Fruit fly (Drosophila melanogaster) whole organism, embryonic: ENCODE data around the gene flw.

Experiments
- Atf6 ChIP-seq: fragments of 200-800 bp; sonication (Bioruptor generic); IDR thresholded peaks from 2 replicates; pipeline ENCODE4 v1.3.6; 2022; ENCODE audit warnings: missing biosample characterization, missing genetic modification characterization
- CG10462 ChIP-seq: fragments of 200-800 bp; sonication (Bioruptor generic); optimal IDR thresholded peaks from 2 replicates; lab custom pipeline; 2016; ENCODE audit warnings: missing biosample characterization, missing genetic modification characterization
- CG15514 ChIP-seq: fragments of 200-800 bp; sonication (Bioruptor generic); optimal IDR thresholded peaks from 3 replicates; lab custom pipeline; 2017; ENCODE audit warnings: missing biosample characterization, missing genetic modification characterization, mild to moderate bottlenecking, moderate library complexity, missing genetic modification reagents
- CG16815 ChIP-seq: fragments of 200-800 bp; sonication (Bioruptor generic); optimal IDR thresholded peaks from 3 replicates; lab custom pipeline; 2017; ENCODE audit warnings: missing biosample characterization, mild to moderate bottlenecking, missing genetic modification characterization
- CG2199 ChIP-seq: fragments of 200-800 bp; sonication (Bioruptor generic); IDR thresholded peaks from 3 replicates; pipeline ENCODE4 v1.3.6; 2022; ENCODE audit warnings: missing biosample characterization, missing genetic modification characterization
- CG31365 ChIP-seq: fragments of 200-800 bp; sonication (Bioruptor generic); optimal IDR thresholded peaks from 2 replicates; lab custom pipeline; 2018; ENCODE audit warnings: missing biosample characterization, mild to moderate bottlenecking, missing genetic modification characterization
- CG31441 ChIP-seq: fragments of 200-800 bp; sonication (Bioruptor generic); IDR thresholded peaks from 2 replicates; pipeline ENCODE4 v1.3.6; 2022; ENCODE audit warnings: missing biosample characterization, missing genetic modification characterization
- CG32532 ChIP-seq: fragments of 200-800 bp; sonication (Bioruptor generic); IDR thresholded peaks from 2 replicates; pipeline ENCODE4 v1.3.6; 2022; ENCODE audit warnings: missing biosample characterization, missing genetic modification characterization
- CG5953 ChIP-seq: fragments of 200-800 bp; sonication (Bioruptor generic); IDR thresholded peaks from 2 replicates; pipeline ENCODE4 v1.3.6; 2022; ENCODE audit warnings: missing biosample characterization, missing genetic modification characterization
- CG6272 ChIP-seq: fragments of 200-800 bp; sonication (Bioruptor generic); IDR thresholded peaks from 2 replicates; pipeline ENCODE4 v1.3.6; 2022; ENCODE audit warnings: missing biosample characterization, missing genetic modification characterization
- CG6654 ChIP-seq: fragments of 200-800 bp; sonication (Bioruptor generic); optimal IDR thresholded peaks from 2 replicates; lab custom pipeline; 2017; ENCODE audit warnings: missing biosample characterization, mild to moderate bottlenecking, missing genetic modification characterization
- CG6689 ChIP-seq: fragments of 200-800 bp; sonication (Bioruptor generic); IDR thresholded peaks from 2 replicates; pipeline ENCODE4 v1.3.6; 2022; ENCODE audit warnings: missing biosample characterization, missing genetic modification characterization
- CG9437 ChIP-seq: fragments of 200-800 bp; sonication (Bioruptor generic); optimal IDR thresholded peaks from 2 replicates; lab custom pipeline; 2018; ENCODE audit warnings: missing biosample characterization, mild to moderate bottlenecking, missing genetic modification characterization
- D ChIP-seq, 2 experiments: fragments of 200-800 bp in 1 of 2; fragments of >200 bp in 1 of 2; sonication (Bioruptor generic) in 1 of 2; optimal IDR thresholded peaks; 2 replicates in 1 of 2; 3 replicates in 1 of 2; lab custom pipeline; 2017; ENCODE audit warnings: mild to moderate bottlenecking in 1 of 2, missing biosample characterization in 1 of 2, missing genetic modification characterization in 1 of 2, missing genetic modification reagents in 1 of 2
- Ets97D ChIP-seq: fragments of 200-800 bp; sonication (Bioruptor generic); optimal IDR thresholded peaks from 3 replicates; lab custom pipeline; 2016; ENCODE audit warnings: missing biosample characterization, missing genetic modification characterization
- HHEX ChIP-seq: fragments of 200-800 bp; sonication (Bioruptor generic); optimal IDR thresholded peaks from 3 replicates; lab custom pipeline; 2017; ENCODE audit warnings: missing biosample characterization, mild to moderate bottlenecking, missing genetic modification characterization, missing genetic modification reagents
- Med ChIP-seq: fragments of 200-800 bp; sonication (Bioruptor generic); peaks from one replicate; lab custom pipeline; 2016; ENCODE audit warnings: missing biosample characterization, missing genetic modification characterization, mild to moderate bottlenecking, inconsistent platforms, moderate library complexity
- PHDP ChIP-seq: fragments of 200-800 bp; sonication (Bioruptor generic); optimal IDR thresholded peaks from 3 replicates; lab custom pipeline; 2018; ENCODE audit warnings: missing biosample characterization, mild to moderate bottlenecking, missing genetic modification characterization, moderate library complexity
- Pdp1 ChIP-seq, 2 experiments: fragments of 200-800 bp; sonication (Bioruptor generic); optimal IDR thresholded peaks; 3 replicates each; lab custom pipeline; 2016; ENCODE audit warnings: missing biosample characterization in 2 of 2, missing genetic modification characterization in 2 of 2, mild to moderate bottlenecking in 1 of 2, moderate library complexity in 1 of 2
- Trl ChIP-seq, 3 experiments: fragments of >200 bp in 2 of 3; fragments of 200-800 bp in 1 of 3; sonication (Bioruptor generic) in 1 of 3; optimal IDR thresholded peaks; 2 replicates in 1 of 3; 3 replicates in 2 of 3; lab custom pipeline; 2016 to 2017; ENCODE audit warnings: missing biosample characterization in 1 of 3, missing genetic modification characterization in 1 of 3
- ac ChIP-seq: fragments of 200-800 bp; sonication (Bioruptor generic); optimal IDR thresholded peaks from 3 replicates; lab custom pipeline; 2017; ENCODE audit warnings: missing biosample characterization, mild to moderate bottlenecking, missing genetic modification characterization
- chif ChIP-seq, 2 experiments: fragments of 200-800 bp; sonication (Bioruptor generic); optimal IDR thresholded peaks; 3 replicates each; lab custom pipeline; 2016; ENCODE audit warnings: missing biosample characterization in 2 of 2, missing genetic modification characterization in 2 of 2
- esg ChIP-seq: fragments of 200-800 bp; sonication (Bioruptor generic); conservative IDR thresholded peaks from 2 replicates; pipeline ENCODE4 v1.3.6; 2022; ENCODE audit warnings: missing biosample characterization, missing genetic modification characterization
- fd102C ChIP-seq: fragments of 200-800 bp; sonication (Bioruptor generic); optimal IDR thresholded peaks from 2 replicates; lab custom pipeline; 2018; ENCODE audit warnings: missing biosample characterization, mild to moderate bottlenecking, missing genetic modification characterization, moderate library complexity
- ftz-f1 ChIP-seq: fragments of 200-800 bp; sonication (Bioruptor generic); optimal IDR thresholded peaks from 2 replicates; lab custom pipeline; 2016; ENCODE audit warnings: missing biosample characterization, missing genetic modification characterization
- gem ChIP-seq: fragments of 200-800 bp; sonication (Bioruptor generic); optimal IDR thresholded peaks from 2 replicates; lab custom pipeline; 2019; ENCODE audit warnings: missing biosample characterization, mild to moderate bottlenecking, missing genetic modification characterization, moderate library complexity
- ham ChIP-seq: fragments of 200-800 bp; sonication (Bioruptor generic); IDR thresholded peaks from 2 replicates; pipeline ENCODE4 v1.3.6; 2022; ENCODE audit warnings: missing biosample characterization, missing genetic modification characterization
- jigr1 ChIP-seq: fragments of 200-800 bp; sonication (Bioruptor generic); IDR thresholded peaks from 3 replicates; pipeline ENCODE4 v1.3.6; 2022; ENCODE audit warnings: missing biosample characterization, missing genetic modification characterization
- ken ChIP-seq: fragments of 200-800 bp; sonication (Bioruptor generic); IDR thresholded peaks from 3 replicates; pipeline ENCODE4 v1.3.6; 2022; ENCODE audit warnings: missing biosample characterization, missing genetic modification characterization
- nerfin-1 ChIP-seq: fragments of 200-800 bp; sonication (Bioruptor generic); optimal IDR thresholded peaks from 3 replicates; lab custom pipeline; 2019; ENCODE audit warnings: missing biosample characterization, mild to moderate bottlenecking, missing genetic modification characterization, moderate library complexity
- nom ChIP-seq: fragments of 200-800 bp; sonication (Bioruptor generic); optimal IDR thresholded peaks from 2 replicates; lab custom pipeline; 2017; ENCODE audit warnings: missing biosample characterization, missing genetic modification characterization, mild to moderate bottlenecking, moderate library complexity, missing genetic modification reagents
- pan ChIP-seq, 4 experiments: fragments of >200 bp in 3 of 4; fragments of 200-800 bp in 1 of 4; sonication (Bioruptor generic) in 1 of 4; optimal IDR thresholded peaks in 3 of 4; IDR thresholded peaks in 1 of 4; 2 replicates each; pipeline versions ENCODE4 v1.3.6 to Lab custom; 2017 to 2022; ENCODE audit warnings: missing biosample characterization in 2 of 4, missing genetic modification characterization in 2 of 4, mixed read lengths in 1 of 4
- phol ChIP-seq: fragments of 200-800 bp; sonication (Bioruptor generic); optimal IDR thresholded peaks from 3 replicates; lab custom pipeline; 2018; ENCODE audit warnings: missing biosample characterization, mild to moderate bottlenecking, missing genetic modification characterization, moderate library complexity
- psq ChIP-seq: fragments of 200-800 bp; sonication (Bioruptor generic); optimal IDR thresholded peaks from 2 replicates; lab custom pipeline; 2017; ENCODE audit warnings: missing biosample characterization, missing genetic modification characterization
- ro ChIP-seq: fragments of 200-800 bp; sonication (Bioruptor generic); IDR thresholded peaks from 2 replicates; pipeline ENCODE4 v1.3.6; 2022; ENCODE audit warnings: missing biosample characterization, missing genetic modification characterization
- seq ChIP-seq: fragments of 200-800 bp; sonication (Bioruptor generic); IDR thresholded peaks from 2 replicates; pipeline ENCODE4 v1.3.6; 2022; ENCODE audit warnings: missing biosample characterization, missing genetic modification characterization
- tap ChIP-seq: fragments of 200-800 bp; optimal IDR thresholded peaks from 3 replicates; lab custom pipeline; 2019; ENCODE audit warnings: missing biosample characterization, mild to moderate bottlenecking, missing genetic modification characterization, moderate library complexity

The flw gene

dm6 chrX:10362557-10363366, 23.0 kb upstream of the flw start (continued):
- TF ChIP-seq gem (tag; lab: Kevin White, UChicago) (peak; percentile 44), Med (GFP tag; lab: Kevin White, UChicago) (peak; percentile 78), ro (GFP tag; lab: Robert Waterston, UW) (no peak), psq (no peak), seq (GFP tag; lab: Robert Waterston, UW) (no peak), HHEX (GFP tag; lab: Kevin White, UChicago) (no peak), fd102C (no peak), nerfin-1 (no peak), nom (GFP tag; lab: Kevin White, UChicago) (no peak), CG5953 (GFP tag; lab: Robert Waterston, UW) (no peak), CG32532 (GFP tag; lab: Robert Waterston, UW) (peak; percentile 19; the same call in 1 of the 2 replicates), PHDP (tag; lab: Kevin White, UChicago) (peak; percentile 3), CG6272 (GFP tag; lab: Robert Waterston, UW) (no peak), CG15514 (GFP tag; lab: Kevin White, UChicago) (peak; percentile 3), Trl (optimal IDR thresholded peaks at IDR 0.05; lab: Kevin White, UChicago) (no peak), Trl (GFP tag; optimal IDR thresholded peaks at IDR 0.05; lab: Kevin White, UChicago) (peak; percentile 26), jigr1 (0 out of 3 replicates have a peak, but pooled peaks have one; percentile 27), CG2199 (GFP tag; lab: Robert Waterston, UW) (no peak), chif (GFP tag; optimal IDR thresholded peaks at IDR 0.05; lab: Kevin White, UChicago) (peak; percentile 2 to 7), CG6654 (no peak), esg (GFP tag; lab: Robert Waterston, UW) (no peak), CG10462 (GFP tag; lab: Kevin White, UChicago) (no peak), Pdp1 (GFP tag; optimal IDR thresholded peaks at IDR 0.05; lab: Kevin White, UChicago) (peak; percentile 43 to 55), CG6689 (GFP tag; lab: Robert Waterston, UW) (0 out of 2 replicates have a peak, but pooled peaks have one; percentile 16), D (optimal IDR thresholded peaks at IDR 0.05; lab: Kevin White, UChicago) (no peak), D (GFP tag; optimal IDR thresholded peaks at IDR 0.05; lab: Kevin White, UChicago) (peak; percentile 27), CG31441 (GFP tag; lab: Robert Waterston, UW) (peak; percentile 55; the same call in 1 of the 2 replicates), CG16815 (peak; percentile 12), ham (no peak), phol (tag; lab: Kevin White, UChicago) (peak; percentile 47), Atf6 (GFP tag; lab: Robert Waterston, UW) (no peak), pan (optimal IDR thresholded peaks at IDR 0.05; lab: Kevin White, UChicago) (no peak), pan (GFP tag; optimal IDR thresholded peaks at IDR 0.05 in 1 of 2, IDR thresholded peaks at IDR 0.05 in 1 of 2) (peak in 1 of 2 experiments; percentile 40), ken (no peak), ac (GFP tag; lab: Kevin White, UChicago) (no peak), CG31365 (tag; lab: Kevin White, UChicago) (no peak), CG9437 (GFP tag; lab: Kevin White, UChicago) (peak; percentile 56), ftz-f1 (GFP tag; lab: Kevin White, UChicago) (no peak), tap (tag; lab: Kevin White, UChicago) (no peak), Ets97D (GFP tag; lab: Kevin White, UChicago) (no peak)
